Worm (Caenorhabditis elegans): ENCODE data around the gene lips-13.

The lips-13 gene

DNA sequence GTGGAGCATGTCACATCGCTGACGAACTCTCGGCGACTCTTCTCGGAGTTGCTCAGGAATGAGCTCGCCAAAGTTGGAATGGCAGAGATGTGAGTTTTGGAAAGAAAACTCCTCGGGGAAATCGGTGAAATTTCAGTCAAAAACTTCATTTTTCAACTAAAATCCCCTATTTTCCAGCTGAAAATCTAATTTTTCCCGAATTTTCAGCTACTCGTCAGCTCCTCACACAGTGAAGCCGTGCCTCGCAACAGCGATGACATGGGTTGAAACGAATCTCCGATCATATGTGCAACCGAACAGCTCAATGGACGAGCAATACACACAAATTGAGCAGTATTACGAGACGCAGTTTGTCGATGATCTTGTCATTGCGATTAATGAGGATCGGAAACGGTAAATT is 34.0 kb upstream of the lips-13 start:
- TF ChIP-seq unc-62 (GFP tag; optimal IDR thresholded peaks at IDR 0.05) (no peak), ceh-83 (GFP tag; optimal IDR thresholded peaks at IDR 0.05) (no peak), nhr-28 (tag; optimal IDR thresholded peaks at IDR 0.05) (no peak), tbx-8 (GFP tag; optimal IDR thresholded peaks at IDR 0.05) (no peak), elt-1 (tag; optimal IDR thresholded peaks at IDR 0.05; ENCODE audit: borderline replicate concordance, insufficient read depth) (no peak), snpc-4 (tag; optimal IDR thresholded peaks at IDR 0.05) (no peak), hlh-1 (tag; optimal IDR thresholded peaks at IDR 0.05) (no peak), ces-1 (GFP tag; optimal IDR thresholded peaks at IDR 0.05) (no peak), nhr-12 (tag; optimal IDR thresholded peaks at IDR 0.05) (no peak)

DNA sequence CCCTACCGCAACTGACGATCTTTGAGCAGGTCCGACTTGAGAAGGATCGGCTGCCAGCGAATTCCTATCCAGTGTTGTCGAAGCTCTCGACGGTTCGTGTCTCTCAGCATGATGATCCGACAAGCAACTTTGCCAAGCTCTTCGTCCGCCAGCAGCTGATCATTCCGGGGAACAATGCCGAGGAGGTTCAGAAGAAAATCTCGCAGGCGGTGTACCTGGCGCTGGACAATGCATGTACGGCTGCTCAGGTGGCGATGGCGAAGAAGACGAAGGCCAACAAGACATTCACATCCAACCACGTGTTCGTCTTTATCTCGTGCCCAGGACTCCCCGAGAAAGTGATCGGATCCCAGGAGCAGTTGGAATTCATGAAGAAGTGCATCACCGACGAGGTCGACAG is 31.5 kb upstream of the lips-13 start:
- TF ChIP-seq mab-5 (tag; optimal IDR thresholded peaks at IDR 0.05) = no peak

DNA sequence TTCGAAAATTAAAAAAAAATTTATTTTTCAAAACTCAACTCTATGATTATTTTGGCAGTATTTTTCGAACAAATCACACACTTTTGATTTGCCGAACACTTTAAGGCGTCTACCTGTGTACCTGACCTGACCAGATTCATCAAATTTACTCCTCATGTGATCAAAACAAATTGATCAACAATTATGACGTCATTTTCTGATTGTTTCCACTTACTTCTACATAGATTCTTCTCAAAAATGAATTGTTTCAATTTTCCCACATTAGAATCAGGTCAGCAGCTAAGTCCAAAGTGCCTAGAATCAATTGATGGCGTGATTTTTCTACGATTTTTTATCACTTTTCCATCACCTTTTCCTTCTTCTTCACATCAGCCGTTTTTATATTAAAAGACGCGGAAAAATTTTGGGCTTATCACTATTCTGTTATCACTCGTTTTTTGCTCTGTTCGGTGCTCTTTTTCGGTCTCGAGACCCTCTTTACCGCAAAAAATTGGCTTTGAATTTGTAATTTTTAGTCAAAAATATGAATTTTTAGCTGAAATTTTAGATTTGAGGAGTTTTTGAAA is 25.4 kb upstream of the lips-13 start:
- TF ChIP-seq mls-2 (tag; optimal IDR thresholded peaks at IDR 0.05) (no peak), zip-8 (tag; optimal IDR thresholded peaks at IDR 0.05) (peak; percentile 58)

DNA sequence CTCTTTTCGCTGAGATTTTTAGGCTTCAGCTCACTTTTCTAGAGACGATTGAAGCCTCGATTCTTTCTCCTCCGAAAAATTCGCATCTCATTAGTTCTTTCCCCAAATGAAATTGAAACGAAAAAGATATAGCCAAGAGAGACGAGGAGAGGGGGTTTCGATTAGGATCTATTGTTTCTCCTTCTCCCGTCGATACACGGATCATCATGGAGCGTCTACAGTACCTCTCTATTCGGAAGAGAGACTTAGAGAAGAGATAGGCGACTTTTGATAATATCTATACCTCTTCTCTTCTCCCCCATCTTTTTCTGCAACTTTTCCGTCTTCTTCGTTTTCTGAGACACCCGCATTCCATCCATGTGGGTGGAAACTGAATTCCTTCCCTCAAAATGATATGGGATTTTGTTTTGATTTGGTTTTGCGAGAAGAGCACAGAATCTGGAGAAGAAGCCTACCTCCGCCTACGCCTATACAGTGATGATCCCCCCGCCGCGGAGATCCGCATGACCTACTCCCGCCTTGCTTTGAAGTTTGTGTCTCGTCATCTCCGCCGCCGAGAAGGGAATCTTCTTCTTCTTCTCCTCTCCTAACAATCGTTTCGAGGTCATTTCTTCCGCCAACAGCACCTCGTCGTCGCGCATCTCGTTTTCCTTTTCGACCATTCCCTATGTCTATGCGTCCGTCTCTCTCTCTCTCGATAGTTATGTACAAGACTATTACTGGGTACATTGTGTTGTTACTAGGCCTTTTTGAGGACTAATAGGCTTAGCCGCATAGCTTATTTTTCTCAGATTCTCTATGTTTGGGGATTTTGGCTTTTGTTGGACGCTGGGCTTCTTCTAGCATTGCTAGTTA is 24.1 kb upstream of the lips-13 start:
- TF ChIP-seq ces-1 (GFP tag; optimal IDR thresholded peaks at IDR 0.05) = no peak
- TF ChIP-seq elt-1 (tag; optimal IDR thresholded peaks at IDR 0.05; ENCODE audit: borderline replicate concordance, insufficient read depth) = peak; percentile 97
- peak; percentile 12 for TF ChIP-seq blmp-1 (tag; optimal IDR thresholded peaks at IDR 0.05)
- TF ChIP-seq elt-3 (tag; optimal IDR thresholded peaks at IDR 0.05) = no peak
- TF ChIP-seq ham-2 (GFP tag; optimal IDR thresholded peaks at IDR 0.05) = peak; percentile 37

DNA sequence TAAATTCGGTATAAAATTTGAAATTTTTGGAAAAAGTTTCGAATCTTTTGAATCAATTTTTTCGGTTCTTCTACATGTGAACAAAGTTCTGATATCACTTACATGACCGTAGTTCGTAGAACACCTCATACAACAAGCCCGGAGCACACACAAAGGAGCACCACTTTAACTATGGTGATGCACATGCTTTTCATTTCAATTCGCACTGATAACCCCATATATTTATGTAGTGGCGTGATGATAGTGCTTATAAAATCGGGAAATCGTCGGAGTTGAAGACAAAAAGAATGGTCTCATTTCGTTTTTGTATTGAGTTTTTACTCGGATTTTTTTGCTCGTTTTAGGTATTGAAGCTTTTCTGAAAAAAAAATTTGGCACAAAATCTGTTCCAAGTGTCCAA is 22.8 kb upstream of the lips-13 start, which contains the start of gene W09B6.4:
TSS of gene W09B6.4 (minus strand) at position 151 of the 400 bp plus-strand sequence.
- TF ChIP-seq ceh-39 (tag; optimal IDR thresholded peaks at IDR 0.05) (no peak), blmp-1 (tag; optimal IDR thresholded peaks at IDR 0.05) (no peak), flh-1 (GFP tag; optimal IDR thresholded peaks at IDR 0.05) (no peak), nhr-2 (tag; optimal IDR thresholded peaks at IDR 0.05) (no peak), lin-32 (GFP tag; optimal IDR thresholded peaks at IDR 0.05) (no peak), bed-3 (GFP tag; optimal IDR thresholded peaks at IDR 0.05) (no peak), mls-2 (tag; optimal IDR thresholded peaks at IDR 0.05) (no peak), pha-4 (tag; optimal IDR thresholded peaks at IDR 0.05) (no peak), sem-2 (GFP tag; optimal IDR thresholded peaks at IDR 0.05) (no peak), lsy-2 (tag; optimal IDR thresholded peaks at IDR 0.05) (no peak), unc-39 (tag; optimal IDR thresholded peaks at IDR 0.05) (no peak), cnd-1 (tag; optimal IDR thresholded peaks at IDR 0.05) (no peak), ceh-83 (GFP tag; optimal IDR thresholded peaks at IDR 0.05) (no peak), tbx-8 (GFP tag; optimal IDR thresholded peaks at IDR 0.05) (no peak)

DNA sequence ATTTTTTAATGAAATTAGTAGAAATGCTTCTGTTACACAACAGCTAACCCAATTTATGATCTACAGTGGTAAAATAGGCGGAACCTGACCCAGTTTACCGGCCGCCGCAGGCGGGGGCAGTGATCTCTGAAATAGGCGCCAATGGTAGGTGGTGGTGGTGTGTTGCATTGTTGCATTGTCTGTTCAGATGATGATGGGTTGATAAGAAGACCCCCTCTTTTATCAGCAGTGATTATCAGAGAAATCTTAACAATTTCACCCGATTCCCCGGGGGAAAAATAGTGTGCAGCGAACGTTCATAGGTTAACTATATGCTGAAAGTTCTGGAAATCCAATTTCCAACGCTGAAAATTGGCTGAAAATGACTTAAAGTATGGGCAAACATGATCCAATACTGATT is 20.8 kb upstream of the lips-13 start:
- peak; percentile 63 for TF ChIP-seq elt-1 (tag; optimal IDR thresholded peaks at IDR 0.05; ENCODE audit: borderline replicate concordance, insufficient read depth)
- no peak for TF ChIP-seq elt-3 (tag; optimal IDR thresholded peaks at IDR 0.05)

DNA sequence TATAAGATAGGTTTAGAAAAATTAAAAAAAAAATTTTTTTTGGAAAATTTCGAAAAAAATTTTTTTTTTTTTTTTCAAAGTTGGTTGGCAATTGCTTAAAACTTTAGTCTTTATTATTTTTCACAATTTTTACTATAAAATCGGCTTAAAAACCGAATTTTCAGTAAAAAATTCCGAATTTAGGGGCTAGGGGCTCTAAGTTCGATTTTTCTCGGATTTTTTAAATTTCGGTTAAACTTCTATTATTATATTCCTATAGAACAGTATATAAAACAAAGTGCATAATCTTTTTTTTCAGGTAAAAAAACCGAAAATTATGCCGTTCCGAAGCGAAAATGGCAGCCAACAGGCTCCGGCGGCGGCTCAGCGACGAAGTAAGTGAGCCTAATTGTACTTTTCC is 18.6 kb upstream of the lips-13 start, which contains the start of gene pod-2:
TSS of gene pod-2 (plus strand) at position 301 of the 400 bp plus-strand sequence.
- TF ChIP-seq mep-1 (tag; optimal IDR thresholded peaks at IDR 0.05) = no peak
- no peak for TF ChIP-seq tbx-8 (GFP tag; optimal IDR thresholded peaks at IDR 0.05)
- no peak for TF ChIP-seq ceh-43 (GFP tag; optimal IDR thresholded peaks at IDR 0.05)
- no peak for TF ChIP-seq blmp-1 (tag; optimal IDR thresholded peaks at IDR 0.05)
- TF ChIP-seq sptf-1 (tag; optimal IDR thresholded peaks at IDR 0.05) = no peak
- TF ChIP-seq zip-8 (tag; optimal IDR thresholded peaks at IDR 0.05) = no peak
- TF ChIP-seq pha-4 (tag; optimal IDR thresholded peaks at IDR 0.05) = no peak
- no peak for TF ChIP-seq unc-120 (tag; optimal IDR thresholded peaks at IDR 0.05; ENCODE audit: poor library complexity, severe bottlenecking)
- no peak for TF ChIP-seq ceh-83 (GFP tag; optimal IDR thresholded peaks at IDR 0.05)
- no peak for TF ChIP-seq lin-32 (GFP tag; optimal IDR thresholded peaks at IDR 0.05)
- no peak for TF ChIP-seq M03D4.4 (tag; optimal IDR thresholded peaks at IDR 0.05)
- no peak for TF ChIP-seq elt-3 (tag; optimal IDR thresholded peaks at IDR 0.05)
- TF ChIP-seq unc-62 (GFP tag; optimal IDR thresholded peaks at IDR 0.05) = no peak
- TF ChIP-seq elt-1 (tag; optimal IDR thresholded peaks at IDR 0.05; ENCODE audit: borderline replicate concordance, insufficient read depth) = no peak
- no peak for TF ChIP-seq ceh-39 (tag; optimal IDR thresholded peaks at IDR 0.05)

All from whole organism, mixed stage, embryonic.